Fruit fly (Drosophila melanogaster) S2 (cell line): ENCODE data around the gene CG7601.
A peak's percentile ranks its signal among the peaks of the same experiment; 100 is the strongest.

Experiments
- CG8478 ChIP-seq: fragments of >200 bp; optimal IDR thresholded peaks from 2 replicates; lab custom pipeline; 2018
- CTCF ChIP-seq, 2 experiments: fragments of >200 bp; optimal IDR thresholded peaks; 2 replicates each; lab custom pipeline; 2018

DNA sequence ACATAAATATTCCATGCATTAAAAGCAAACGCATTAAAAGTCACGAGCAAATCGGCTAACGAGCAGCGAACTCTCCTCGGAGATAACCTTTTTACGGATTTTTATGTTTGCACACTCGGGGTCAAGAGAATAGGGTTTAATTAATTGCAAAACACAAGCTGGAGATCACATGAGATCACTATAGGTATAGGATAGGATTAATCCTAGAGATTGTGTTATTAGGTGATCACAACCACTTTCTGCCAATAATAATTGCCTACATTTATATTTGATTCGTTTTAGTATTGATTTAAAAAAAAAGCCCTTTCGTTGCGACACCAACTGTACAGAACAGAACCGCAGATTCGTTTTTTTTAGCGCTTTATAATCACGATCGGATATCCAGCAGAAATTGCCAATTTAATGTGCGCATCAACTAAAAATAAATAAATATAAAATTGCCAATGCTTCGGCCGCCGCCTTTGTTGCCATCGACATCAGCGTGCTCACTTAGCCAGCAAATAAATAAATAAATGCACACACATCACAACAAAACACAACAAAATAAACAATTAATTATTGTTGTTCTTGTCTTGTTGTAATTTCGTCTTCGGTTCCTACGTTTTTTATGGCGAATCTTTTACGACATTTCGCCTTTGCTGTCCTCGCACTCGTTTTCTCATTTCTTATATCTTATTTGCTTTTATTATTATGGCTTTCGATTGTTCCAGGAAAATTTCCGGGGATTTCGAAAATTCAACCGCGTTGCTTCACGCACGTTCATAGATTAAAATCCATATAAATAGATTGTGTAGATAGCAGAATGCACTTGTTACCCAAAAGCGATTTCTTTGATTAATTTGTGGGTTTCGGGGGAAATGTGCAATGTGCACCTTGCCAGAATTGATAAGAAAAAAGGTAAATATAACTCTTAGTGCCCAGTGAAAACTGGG lies 39.5 kb upstream of the CG7601 start:
- TF ChIP-seq CG8478 (lab: Kevin White, UChicago) = peak; percentile 35
- no peak for TF ChIP-seq CTCF (optimal IDR thresholded peaks at IDR 0.05; lab: Kevin White, UChicago)
